Fruit fly (Drosophila melanogaster) whole organism, embryonic: ENCODE measurements around the gene Schip1.

Source experiments
- BEAF-32 ChIP-seq: fragments of 200-800 bp; sonication (Bioruptor generic); optimal IDR thresholded peaks from 3 replicates; lab custom pipeline; 2017; ENCODE audit warnings: missing biosample characterization, missing genetic modification characterization, mild to moderate bottlenecking, moderate library complexity, missing genetic modification reagents
- CG10147 ChIP-seq: fragments of 200-800 bp; sonication (Bioruptor generic); optimal IDR thresholded peaks from 2 replicates; lab custom pipeline; 2019; ENCODE audit warnings: missing biosample characterization, mild to moderate bottlenecking, missing genetic modification characterization, moderate library complexity
- CG1233 ChIP-seq: fragments of 200-800 bp; sonication (Bioruptor generic); optimal IDR thresholded peaks from 4 replicates; lab custom pipeline; 2018; ENCODE audit warnings: missing biosample characterization, mild to moderate bottlenecking, missing genetic modification characterization
- CG12744 ChIP-seq: fragments of 200-800 bp; sonication (Bioruptor generic); optimal IDR thresholded peaks from 2 replicates; lab custom pipeline; 2016; ENCODE audit warnings: missing biosample characterization, missing genetic modification characterization
- CG13123 ChIP-seq: fragments of 200-800 bp; sonication (Bioruptor generic); optimal IDR thresholded peaks from 2 replicates; lab custom pipeline; 2016; ENCODE audit warnings: missing biosample characterization, missing genetic modification characterization
- CG14710 ChIP-seq: fragments of 200-800 bp; sonication (Bioruptor generic); optimal IDR thresholded peaks from 3 replicates; lab custom pipeline; 2019; ENCODE audit warnings: missing biosample characterization, mild to moderate bottlenecking, missing genetic modification characterization, moderate library complexity
- CG15601 ChIP-seq: fragments of 200-800 bp; sonication (Bioruptor generic); optimal IDR thresholded peaks from 3 replicates; lab custom pipeline; 2019; ENCODE audit warnings: missing biosample characterization, mild to moderate bottlenecking, missing genetic modification characterization, moderate library complexity
- CG1603 ChIP-seq: fragments of 200-800 bp; sonication (Bioruptor generic); optimal IDR thresholded peaks from 2 replicates; lab custom pipeline; 2019; ENCODE audit warnings: missing biosample characterization, mild to moderate bottlenecking, missing genetic modification characterization, moderate library complexity
- CG16813 ChIP-seq: fragments of 200-800 bp; sonication (Bioruptor generic); IDR thresholded peaks from 3 replicates; pipeline ENCODE4 v1.3.6; 2022; ENCODE audit warnings: missing biosample characterization, missing genetic modification characterization; ENCODE audit not compliant: partially characterized antibody
- CG17359 ChIP-seq: fragments of 200-800 bp; sonication (Bioruptor generic); optimal IDR thresholded peaks from 3 replicates; lab custom pipeline; 2018; ENCODE audit warnings: missing biosample characterization, mild to moderate bottlenecking, missing genetic modification characterization, moderate library complexity
- CG34422 ChIP-seq: fragments of 200-800 bp; sonication (Bioruptor generic); IDR thresholded peaks from 3 replicates; pipeline ENCODE4 v1.3.6; 2022; ENCODE audit warnings: missing biosample characterization, missing genetic modification characterization
- CG6765 ChIP-seq: fragments of 200-800 bp; sonication (Bioruptor generic); optimal IDR thresholded peaks from 3 replicates; lab custom pipeline; 2017; ENCODE audit warnings: missing biosample characterization, mild to moderate bottlenecking, missing genetic modification characterization
- CG6854 ChIP-seq: fragments of 200-800 bp; sonication (Bioruptor generic); optimal IDR thresholded peaks from 3 replicates; lab custom pipeline; 2017; ENCODE audit warnings: missing biosample characterization, mild to moderate bottlenecking, missing genetic modification characterization
- D ChIP-seq, 2 experiments: fragments of 200-800 bp in 1 of 2; fragments of >200 bp in 1 of 2; sonication (Bioruptor generic) in 1 of 2; optimal IDR thresholded peaks; 2 replicates in 1 of 2; 3 replicates in 1 of 2; lab custom pipeline; 2017; ENCODE audit warnings: mild to moderate bottlenecking in 1 of 2, missing biosample characterization in 1 of 2, missing genetic modification characterization in 1 of 2, missing genetic modification reagents in 1 of 2
- Doc2 ChIP-seq: fragments of 200-800 bp; sonication (Bioruptor generic); IDR thresholded peaks from 2 replicates; pipeline ENCODE4 v1.3.6; 2022; ENCODE audit warnings: missing biosample characterization, missing genetic modification characterization
- HLH3B ChIP-seq: fragments of 200-800 bp; sonication (Bioruptor generic); IDR thresholded peaks from 2 replicates; pipeline ENCODE4 v1.3.6; 2022; ENCODE audit warnings: missing biosample characterization, missing genetic modification characterization
- HLH54F ChIP-seq: fragments of 200-800 bp; sonication (Bioruptor generic); optimal IDR thresholded peaks from 3 replicates; lab custom pipeline; 2016; ENCODE audit warnings: missing biosample characterization, missing genetic modification characterization
- HmgZ ChIP-seq: fragments of 200-800 bp; sonication (Bioruptor generic); optimal IDR thresholded peaks from 2 replicates; lab custom pipeline; 2018; ENCODE audit warnings: missing biosample characterization, mild to moderate bottlenecking, missing genetic modification characterization
- Myb ChIP-seq: fragments of 200-800 bp; sonication (Bioruptor generic); optimal IDR thresholded peaks from 2 replicates; lab custom pipeline; 2016; ENCODE audit warnings: missing biosample characterization, missing genetic modification characterization
- NC2β ChIP-seq: fragments of 200-800 bp; sonication (Bioruptor generic); optimal IDR thresholded peaks from 2 replicates; lab custom pipeline; 2016; ENCODE audit warnings: missing biosample characterization, missing genetic modification characterization
- Neu2 ChIP-seq: fragments of 200-800 bp; sonication (Bioruptor generic); optimal IDR thresholded peaks from 3 replicates; lab custom pipeline; 2016; ENCODE audit warnings: missing biosample characterization, missing genetic modification characterization, borderline replicate concordance
- PHDP ChIP-seq: fragments of 200-800 bp; sonication (Bioruptor generic); optimal IDR thresholded peaks from 3 replicates; lab custom pipeline; 2018; ENCODE audit warnings: missing biosample characterization, mild to moderate bottlenecking, missing genetic modification characterization, moderate library complexity
- Pdp1 ChIP-seq, 2 experiments: fragments of 200-800 bp; sonication (Bioruptor generic); optimal IDR thresholded peaks; 3 replicates each; lab custom pipeline; 2016; ENCODE audit warnings: missing biosample characterization in 2 of 2, missing genetic modification characterization in 2 of 2, mild to moderate bottlenecking in 1 of 2, moderate library complexity in 1 of 2
- Ptx1 ChIP-seq: fragments of 200-800 bp; sonication (Bioruptor generic); IDR thresholded peaks from 2 replicates; pipeline ENCODE4 v1.3.6; 2022; ENCODE audit warnings: missing biosample characterization, missing genetic modification characterization
- Sin3A ChIP-seq: fragments of >200 bp; optimal IDR thresholded peaks from 2 replicates; lab custom pipeline; 2018
- Spps ChIP-seq: fragments of 200-800 bp; sonication (Bioruptor generic); optimal IDR thresholded peaks from 2 replicates; lab custom pipeline; 2018; ENCODE audit warnings: missing biosample characterization, mild to moderate bottlenecking, missing genetic modification characterization
- Stat92E ChIP-seq, 3 experiments: fragments of >200 bp in 2 of 3; fragments of 200-800 bp in 1 of 3; sonication (Bioruptor generic) in 1 of 3; optimal IDR thresholded peaks; 2 replicates each; lab custom pipeline; 2017 to 2019; ENCODE audit warnings: missing biosample characterization in 3 of 3, missing genetic modification characterization in 3 of 3, mild to moderate bottlenecking in 1 of 3, moderate library complexity in 1 of 3
- ase ChIP-seq: fragments of 200-800 bp; sonication (Bioruptor generic); IDR thresholded peaks from 3 replicates; pipeline ENCODE4 v1.3.6; 2022; ENCODE audit warnings: missing biosample characterization, missing genetic modification characterization
- dati ChIP-seq: fragments of 200-800 bp; sonication (Bioruptor generic); IDR thresholded peaks from 2 replicates; pipeline ENCODE4 v1.3.6; 2022; ENCODE audit warnings: missing biosample characterization, missing genetic modification characterization
- fu2 ChIP-seq: fragments of 200-800 bp; sonication (Bioruptor generic); optimal IDR thresholded peaks from 2 replicates; lab custom pipeline; 2016; ENCODE audit warnings: missing biosample characterization, missing genetic modification characterization
- gcm ChIP-seq: fragments of 200-800 bp; sonication (Bioruptor generic); optimal IDR thresholded peaks from 2 replicates; lab custom pipeline; 2019; ENCODE audit warnings: missing biosample characterization, mild to moderate bottlenecking, missing genetic modification characterization, moderate library complexity
- grau ChIP-seq: fragments of 200-800 bp; optimal IDR thresholded peaks from 3 replicates; lab custom pipeline; 2019; ENCODE audit warnings: missing biosample characterization, mild to moderate bottlenecking, missing genetic modification characterization, moderate library complexity
- h ChIP-seq: fragments of >200 bp; optimal IDR thresholded peaks from 2 replicates; lab custom pipeline; 2017
- hkb ChIP-seq, 2 experiments: fragments of 200-800 bp in 1 of 2; fragments of >200 bp in 1 of 2; sonication (Bioruptor generic) in 1 of 2; IDR thresholded peaks in 1 of 2; optimal IDR thresholded peaks in 1 of 2; 2 replicates each; pipeline versions ENCODE4 v1.3.6 to Lab custom; 2017 to 2022; ENCODE audit warnings: missing biosample characterization in 1 of 2, missing genetic modification characterization in 1 of 2
- jing ChIP-seq: fragments of 200-800 bp; sonication (Bioruptor generic); optimal IDR thresholded peaks from 2 replicates; lab custom pipeline; 2018; ENCODE audit warnings: missing biosample characterization, mild to moderate bottlenecking, missing genetic modification characterization
- ken ChIP-seq: fragments of 200-800 bp; sonication (Bioruptor generic); IDR thresholded peaks from 3 replicates; pipeline ENCODE4 v1.3.6; 2022; ENCODE audit warnings: missing biosample characterization, missing genetic modification characterization
- klu ChIP-seq: fragments of 200-800 bp; sonication (Bioruptor generic); IDR thresholded peaks from 2 replicates; pipeline ENCODE4 v1.3.6; 2022; ENCODE audit warnings: missing biosample characterization, missing genetic modification characterization
- nau ChIP-seq: fragments of 200-800 bp; sonication (Bioruptor generic); optimal IDR thresholded peaks from 3 replicates; lab custom pipeline; 2017; ENCODE audit warnings: missing biosample characterization, mild to moderate bottlenecking, missing genetic modification characterization, missing genetic modification reagents
- nerfin-1 ChIP-seq: fragments of 200-800 bp; sonication (Bioruptor generic); optimal IDR thresholded peaks from 3 replicates; lab custom pipeline; 2019; ENCODE audit warnings: missing biosample characterization, mild to moderate bottlenecking, missing genetic modification characterization, moderate library complexity
- nmo ChIP-seq: fragments of 200-800 bp; sonication (Bioruptor generic); optimal IDR thresholded peaks from 2 replicates; lab custom pipeline; 2018; ENCODE audit warnings: missing biosample characterization, mild to moderate bottlenecking, missing genetic modification characterization, moderate library complexity
- nom ChIP-seq: fragments of 200-800 bp; sonication (Bioruptor generic); optimal IDR thresholded peaks from 2 replicates; lab custom pipeline; 2017; ENCODE audit warnings: missing biosample characterization, missing genetic modification characterization, mild to moderate bottlenecking, moderate library complexity, missing genetic modification reagents
- psq ChIP-seq: fragments of 200-800 bp; sonication (Bioruptor generic); optimal IDR thresholded peaks from 2 replicates; lab custom pipeline; 2017; ENCODE audit warnings: missing biosample characterization, missing genetic modification characterization
- row ChIP-seq: fragments of 200-800 bp; sonication (Bioruptor generic); IDR thresholded peaks from 3 replicates; pipeline ENCODE4 v1.3.6; 2022; ENCODE audit warnings: missing biosample characterization, missing genetic modification characterization
- run ChIP-seq: fragments of 200-800 bp; sonication (Bioruptor generic); optimal IDR thresholded peaks from 3 replicates; lab custom pipeline; 2018; ENCODE audit warnings: missing biosample characterization, mild to moderate bottlenecking, missing genetic modification characterization
- salm ChIP-seq: fragments of 200-800 bp; sonication (Bioruptor generic); optimal IDR thresholded peaks from 2 replicates; lab custom pipeline; 2018; ENCODE audit warnings: missing biosample characterization, mild to moderate bottlenecking, missing genetic modification characterization
- sisA ChIP-seq: fragments of 200-800 bp; sonication (Bioruptor generic); IDR thresholded peaks from 2 replicates; pipeline ENCODE4 v1.3.6; 2022; ENCODE audit warnings: missing biosample characterization, missing genetic modification characterization
- slou ChIP-seq: fragments of 200-800 bp; sonication (Bioruptor generic); optimal IDR thresholded peaks from 3 replicates; lab custom pipeline; 2016; ENCODE audit warnings: missing biosample characterization, missing genetic modification characterization
- tll ChIP-seq, 2 experiments: fragments of 200-800 bp in 1 of 2; fragments of >200 bp in 1 of 2; sonication (Bioruptor generic) in 1 of 2; optimal IDR thresholded peaks; 2 replicates each; lab custom pipeline; 2017 to 2019; ENCODE audit warnings: missing biosample characterization in 2 of 2, missing genetic modification characterization in 2 of 2, mild to moderate bottlenecking in 1 of 2, moderate library complexity in 1 of 2
- tna ChIP-seq: fragments of 200-800 bp; sonication (Bioruptor generic); IDR thresholded peaks from 2 replicates; pipeline ENCODE4 v1.3.6; 2022; ENCODE audit warnings: missing biosample characterization, missing genetic modification characterization; ENCODE audit not compliant: partially characterized antibody
- zfh1 ChIP-seq: fragments of 200-800 bp; sonication (Bioruptor generic); IDR thresholded peaks from 3 replicates; pipeline ENCODE4 v1.3.6; 2022; ENCODE audit warnings: missing biosample characterization, missing genetic modification characterization

The Schip1 gene

dm6 chr2L:10366525-10366924 lies 35.6 kb upstream of the Schip1 start, which contains the start of gene CG5056 (continued):
- TF ChIP-seq CG10147 (peak; percentile 48), CG6765 (GFP tag; lab: Kevin White, UChicago) (no peak), run (tag; lab: Kevin White, UChicago) (no peak), gcm (no peak), fu2 (GFP tag; lab: Kevin White, UChicago) (no peak), dati (no peak), klu (GFP tag; lab: Robert Waterston, UW) (no peak), Ptx1 (GFP tag; lab: Robert Waterston, UW) (no peak), CG15601 (no peak), h (lab: Kevin White, UChicago) (no peak), Spps (tag; lab: Kevin White, UChicago) (no peak), Pdp1 (GFP tag; optimal IDR thresholded peaks at IDR 0.05; lab: Kevin White, UChicago) (peak in 1 of 2 experiments; percentile 88), CG34422 (no peak), CG17359 (tag; lab: Kevin White, UChicago) (no peak), CG16813 (no peak), Myb (no peak), CG1603 (tag; lab: Kevin White, UChicago) (peak; percentile 100), Neu2 (GFP tag; lab: Kevin White, UChicago) (no peak), CG14710 (tag; lab: Kevin White, UChicago) (peak; percentile 65), row (peak; percentile 86), nmo (GFP tag; lab: Kevin White, UChicago) (peak; percentile 64), BEAF-32 (GFP tag; lab: Kevin White, UChicago) (peak; percentile 44), hkb (optimal IDR thresholded peaks at IDR 0.05; lab: Kevin White, UChicago) (no peak), hkb (GFP tag; IDR thresholded peaks at IDR 0.05; lab: Robert Waterston, UW) (no peak), Sin3A (lab: Kevin White, UChicago) (no peak), zfh1 (GFP tag; lab: Robert Waterston, UW) (no peak), salm (tag; lab: Kevin White, UChicago) (no peak), jing (GFP tag; lab: Kevin White, UChicago) (no peak), grau (peak; percentile 34), tll (GFP tag; optimal IDR thresholded peaks at IDR 0.05; lab: Kevin White, UChicago) (no peak), nom (GFP tag; lab: Kevin White, UChicago) (peak; percentile 44), ase (GFP tag; lab: Robert Waterston, UW) (no peak), nerfin-1 (tag; lab: Kevin White, UChicago) (peak; percentile 12), Stat92E (GFP tag; optimal IDR thresholded peaks at IDR 0.05; lab: Kevin White, UChicago) (peak in 1 of 3 experiments; percentile 77), CG1233 (no peak), NC2β (GFP tag; lab: Kevin White, UChicago) (no peak), HmgZ (tag; lab: Kevin White, UChicago) (peak; percentile 62), psq (GFP tag; lab: Kevin White, UChicago) (no peak), sisA (GFP tag; lab: Robert Waterston, UW) (no peak), HLH54F (GFP tag; lab: Kevin White, UChicago) (no peak), CG12744 (GFP tag; lab: Kevin White, UChicago) (no peak), CG6854 (GFP tag; lab: Kevin White, UChicago) (no peak), nau (GFP tag; lab: Kevin White, UChicago) (no peak), CG13123 (GFP tag; lab: Kevin White, UChicago) (no peak), ken (GFP tag; lab: Robert Waterston, UW) (no peak), PHDP (tag; lab: Kevin White, UChicago) (peak; percentile 18), Doc2 (no peak), HLH3B (GFP tag; lab: Robert Waterston, UW) (no peak), slou (GFP tag; lab: Kevin White, UChicago) (peak; percentile 27), D (optimal IDR thresholded peaks at IDR 0.05; lab: Kevin White, UChicago) (no peak), D (GFP tag; optimal IDR thresholded peaks at IDR 0.05; lab: Kevin White, UChicago) (peak; percentile 22), tna (no peak)
